Worm (Caenorhabditis elegans) whole organism, L2 larva: ENCODE measurements around the gene atg-18.

ENCODE experiments used
- C34F6.9 ChIP-seq: fragments of 150-350 bp; optimal IDR thresholded peaks from 2 replicates; lab custom pipeline; 2014; ENCODE audit warnings: missing biosample characterization, missing genetic modification characterization
- F13H6.1 ChIP-seq: sonication (generic microtip); optimal IDR thresholded peaks from 2 replicates; lab custom pipeline; 2016; ENCODE audit warnings: missing genetic modification characterization, missing compliant biosample characterization
- R02D3.7 ChIP-seq: fragments of 150-350 bp; optimal IDR thresholded peaks from 2 replicates; lab custom pipeline; 2014; ENCODE audit warnings: missing biosample characterization, missing genetic modification characterization
- Y55F3AM.14 ChIP-seq: fragments of 200-800 bp; sonication (Bioruptor generic); optimal IDR thresholded peaks from 2 replicates; lab custom pipeline; 2018; ENCODE audit warnings: mild to moderate bottlenecking, missing genetic modification characterization, missing compliant biosample characterization
- ZK546.5 ChIP-seq: sonication (generic microtip); optimal IDR thresholded peaks from 2 replicates; lab custom pipeline; 2017; ENCODE audit warnings: missing biosample characterization, missing genetic modification characterization
- alr-1 ChIP-seq: fragments of 150-350 bp; optimal IDR thresholded peaks from 2 replicates; lab custom pipeline; 2014; ENCODE audit warnings: missing biosample characterization, missing genetic modification characterization
- aly-2 ChIP-seq: fragments of 150-350 bp; optimal IDR thresholded peaks from 2 replicates; lab custom pipeline; 2014; ENCODE audit warnings: missing biosample characterization, missing genetic modification characterization
- ama-1 ChIP-seq: fragments of 150-350 bp; optimal IDR thresholded peaks from 2 replicates; lab custom pipeline; 2018; ENCODE audit warnings: inconsistent platforms
- blmp-1 ChIP-seq: sonication (generic microtip); optimal IDR thresholded peaks from 2 replicates; lab custom pipeline; 2017; ENCODE audit warnings: missing genetic modification characterization, mild to moderate bottlenecking, missing compliant biosample characterization, antibody characterized with exemption, moderate library complexity; ENCODE audit not compliant: insufficient read depth
- ceh-16 ChIP-seq: fragments of 150-350 bp; optimal IDR thresholded peaks from 2 replicates; lab custom pipeline; 2014; ENCODE audit warnings: missing biosample characterization, missing genetic modification characterization
- ceh-82 ChIP-seq: fragments of 150-350 bp; optimal IDR thresholded peaks from 2 replicates; lab custom pipeline; 2014; ENCODE audit warnings: missing biosample characterization, missing genetic modification characterization
- crh-2 ChIP-seq: sonication (generic microtip); optimal IDR thresholded peaks from 2 replicates; lab custom pipeline; 2017; ENCODE audit warnings: missing biosample characterization, missing genetic modification characterization
- dmd-4 ChIP-seq: sonication (generic microtip); optimal IDR thresholded peaks from 2 replicates; lab custom pipeline; 2017; ENCODE audit warnings: missing biosample characterization, missing genetic modification characterization
- egl-27 ChIP-seq: sonication (generic microtip); optimal IDR thresholded peaks from 3 replicates; lab custom pipeline; 2017; ENCODE audit warnings: missing biosample characterization, missing genetic modification reagents, missing genetic modification characterization
- elt-1 ChIP-seq: fragments of 150-350 bp; optimal IDR thresholded peaks from 2 replicates; lab custom pipeline; 2014; ENCODE audit warnings: missing biosample characterization, missing genetic modification characterization
- elt-3 ChIP-seq: sonication (generic microtip); optimal IDR thresholded peaks from 2 replicates; lab custom pipeline; 2017; ENCODE audit warnings: missing biosample characterization, missing genetic modification characterization
- fos-1 ChIP-seq: fragments of 150-350 bp; optimal IDR thresholded peaks from 2 replicates; lab custom pipeline; 2014; ENCODE audit warnings: missing biosample characterization, missing genetic modification characterization
- gmeb-1 ChIP-seq: fragments of 150-350 bp; optimal IDR thresholded peaks from 2 replicates; lab custom pipeline; 2014; ENCODE audit warnings: missing biosample characterization, missing genetic modification characterization
- lin-11 ChIP-seq: fragments of 150-350 bp; sonication (generic microtip); optimal IDR thresholded peaks from 2 replicates; lab custom pipeline; 2014; ENCODE audit warnings: missing biosample characterization, missing genetic modification characterization, inconsistent platforms, mixed read lengths
- lin-13 ChIP-seq: fragments of 150-350 bp; optimal IDR thresholded peaks from 2 replicates; lab custom pipeline; 2014; ENCODE audit warnings: missing biosample characterization, missing genetic modification reagents, missing genetic modification characterization
- lin-39 ChIP-seq: fragments of 150-350 bp; optimal IDR thresholded peaks from 2 replicates; lab custom pipeline; 2014; ENCODE audit warnings: missing biosample characterization, missing genetic modification reagents, missing genetic modification characterization
- mab-5 ChIP-seq: fragments of 150-350 bp; optimal IDR thresholded peaks from 2 replicates; lab custom pipeline; 2014; ENCODE audit warnings: missing biosample characterization, missing genetic modification characterization
- mbf-1 ChIP-seq: sonication (generic microtip); optimal IDR thresholded peaks from 2 replicates; lab custom pipeline; 2017; ENCODE audit warnings: missing biosample characterization, missing genetic modification characterization
- mdl-1 ChIP-seq, 2 experiments: fragments of 150-350 bp in 1 of 2; sonication (generic microtip) in 1 of 2; optimal IDR thresholded peaks; 2 replicates each; lab custom pipeline; 2017; ENCODE audit warnings: missing biosample characterization in 2 of 2, missing genetic modification characterization in 2 of 2
- nhr-10 ChIP-seq: sonication (generic microtip); optimal IDR thresholded peaks from 2 replicates; lab custom pipeline; 2017; ENCODE audit warnings: missing biosample characterization, missing genetic modification characterization
- nhr-11 ChIP-seq: fragments of 150-350 bp; optimal IDR thresholded peaks from 2 replicates; lab custom pipeline; 2014; ENCODE audit warnings: missing biosample characterization, missing genetic modification characterization
- nhr-12 ChIP-seq: fragments of 150-350 bp; optimal IDR thresholded peaks from 2 replicates; lab custom pipeline; 2014; ENCODE audit warnings: missing biosample characterization, missing genetic modification characterization
- nhr-129 ChIP-seq: fragments of 150-350 bp; optimal IDR thresholded peaks from 2 replicates; lab custom pipeline; 2014; ENCODE audit warnings: missing biosample characterization, missing genetic modification characterization
- nhr-21 ChIP-seq: fragments of 150-350 bp; optimal IDR thresholded peaks from 2 replicates; lab custom pipeline; 2014; ENCODE audit warnings: missing biosample characterization, missing genetic modification characterization
- nhr-23 ChIP-seq: fragments of 150-350 bp; optimal IDR thresholded peaks from 2 replicates; lab custom pipeline; 2014; ENCODE audit warnings: missing biosample characterization, missing genetic modification reagents, missing genetic modification characterization
- nhr-237 ChIP-seq: fragments of 150-350 bp; optimal IDR thresholded peaks from 2 replicates; lab custom pipeline; 2014; ENCODE audit warnings: missing biosample characterization, missing genetic modification characterization
- nhr-25 ChIP-seq: fragments of 150-350 bp; sonication (generic microtip); optimal IDR thresholded peaks from 3 replicates; lab custom pipeline; 2014; ENCODE audit warnings: missing biosample characterization, missing genetic modification characterization
- nhr-6 ChIP-seq: fragments of 150-350 bp; optimal IDR thresholded peaks from 2 replicates; lab custom pipeline; 2014; ENCODE audit warnings: missing biosample characterization, missing genetic modification characterization
- nhr-77 ChIP-seq: fragments of 150-350 bp; optimal IDR thresholded peaks from 2 replicates; lab custom pipeline; 2014; ENCODE audit warnings: missing biosample characterization, missing genetic modification characterization
- peb-1 ChIP-seq: fragments of 150-350 bp; optimal IDR thresholded peaks from 2 replicates; lab custom pipeline; 2014; ENCODE audit warnings: missing biosample characterization, missing genetic modification characterization
- sem-4 ChIP-seq: fragments of 150-350 bp; optimal IDR thresholded peaks from 2 replicates; lab custom pipeline; 2014; ENCODE audit warnings: missing biosample characterization, missing genetic modification reagents, missing genetic modification characterization
- skn-1 ChIP-seq: sonication (generic microtip); optimal IDR thresholded peaks from 2 replicates; lab custom pipeline; 2017; ENCODE audit warnings: missing biosample characterization, missing genetic modification characterization
- sma-3 ChIP-seq: sonication (generic microtip); optimal IDR thresholded peaks from 2 replicates; lab custom pipeline; 2016; ENCODE audit warnings: missing genetic modification reagents, missing genetic modification characterization, missing compliant biosample characterization
- sma-9 ChIP-seq, 2 experiments: fragments of 150-350 bp in 1 of 2; sonication (generic microtip) in 1 of 2; optimal IDR thresholded peaks; 2 replicates each; lab custom pipeline; 2014 to 2016; ENCODE audit warnings: missing genetic modification characterization in 2 of 2, mild to moderate bottlenecking in 1 of 2, missing biosample characterization in 1 of 2, missing compliant biosample characterization in 1 of 2, missing genetic modification reagents in 1 of 2, moderate library complexity in 1 of 2
- snpc-4 ChIP-seq: fragments of 150-350 bp; optimal IDR thresholded peaks from 2 replicates; lab custom pipeline; 2014; ENCODE audit warnings: missing biosample characterization, missing genetic modification characterization
- unc-39 ChIP-seq: fragments of 150-350 bp; optimal IDR thresholded peaks from 2 replicates; lab custom pipeline; 2014; ENCODE audit warnings: missing biosample characterization, missing genetic modification characterization
- unc-55 ChIP-seq: fragments of 150-350 bp; sonication (generic microtip); optimal IDR thresholded peaks from 3 replicates; lab custom pipeline; 2014; ENCODE audit warnings: missing biosample characterization, missing genetic modification reagents, missing genetic modification characterization
- unc-62 ChIP-seq: fragments of 150-350 bp; optimal IDR thresholded peaks from 2 replicates; lab custom pipeline; 2014; ENCODE audit warnings: missing biosample characterization, missing genetic modification reagents, missing genetic modification characterization
- zag-1 ChIP-seq: fragments of 150-350 bp; optimal IDR thresholded peaks from 2 replicates; lab custom pipeline; 2014; ENCODE audit warnings: missing biosample characterization, missing genetic modification characterization
- ztf-1 ChIP-seq: fragments of 200-800 bp; sonication (Bioruptor generic); conservative IDR thresholded peaks from 2 replicates; pipeline ENCODE4 v1.3.6; 2022; ENCODE audit warnings: missing genetic modification characterization, missing compliant biosample characterization
- ztf-11 ChIP-seq: sonication (generic microtip); optimal IDR thresholded peaks from 2 replicates; lab custom pipeline; 2017; ENCODE audit warnings: missing biosample characterization, missing genetic modification characterization
- ztf-4 ChIP-seq: fragments of 150-350 bp; optimal IDR thresholded peaks from 2 replicates; lab custom pipeline; 2014; ENCODE audit warnings: missing biosample characterization, missing genetic modification characterization

atg-18 gene

ce11 chrV:8653080-8653821 is 22.1 kb upstream of the atg-18 start (continued):
- TF ChIP-seq sma-3 (peak; percentile 30), mab-5 (peak; percentile 57), ceh-82 (tag; lab: Kevin White, UChicago) (no peak), gmeb-1 (tag; lab: Kevin White, UChicago) (no peak)

- TF ChIP-seq egl-27 (tag; lab: Kevin White, UChicago) = peak; percentile 45
- TF ChIP-seq nhr-21 (tag; lab: Kevin White, UChicago) = peak; percentile 42
- TF ChIP-seq blmp-1 (tag; lab: Kevin White, UChicago) = peak; percentile 70
- TF ChIP-seq sma-9 (GFP tag; optimal IDR thresholded peaks at IDR 0.05; lab: Kevin White, UChicago) = peak; percentile 70
- no peak for TF ChIP-seq sma-9 (tag; optimal IDR thresholded peaks at IDR 0.05; lab: Kevin White, UChicago)
- no peak for TF ChIP-seq nhr-11 (tag; lab: Kevin White, UChicago)
- TF ChIP-seq sma-3 = no peak
- TF ChIP-seq nhr-25 (tag; lab: Kevin White, UChicago) = peak; percentile 27
- peak; percentile 33 for TF ChIP-seq mab-5
- no peak for TF ChIP-seq peb-1 (tag; lab: Kevin White, UChicago)
- TF ChIP-seq ceh-16 (tag; lab: Kevin White, UChicago) = peak; percentile 78
- no peak for TF ChIP-seq alr-1
Observed at ce11 chrV:8652177-8652576, 21.1 kb upstream of the atg-18 start.

- no peak for TF ChIP-seq mab-5
- no peak for TF ChIP-seq zag-1
- TF ChIP-seq ZK546.5 (tag; lab: Kevin White, UChicago) = no peak
- peak; percentile 33 for TF ChIP-seq sma-3
- no peak for TF ChIP-seq ztf-11 (tag; lab: Kevin White, UChicago)
- TF ChIP-seq nhr-21 (tag; lab: Kevin White, UChicago) = no peak
- TF ChIP-seq C34F6.9 = no peak
- no peak for TF ChIP-seq lin-11
- no peak for TF ChIP-seq ceh-82 (tag; lab: Kevin White, UChicago)
- TF ChIP-seq nhr-10 (tag; lab: Kevin White, UChicago) = no peak
- TF ChIP-seq unc-62 (GFP tag; lab: Kevin White, UChicago) = no peak
- TF ChIP-seq fos-1 = peak; percentile 98
- TF ChIP-seq nhr-23 (tag; lab: Kevin White, UChicago) = no peak
- TF ChIP-seq mdl-1 (tag; optimal IDR thresholded peaks at IDR 0.05; lab: Kevin White, UChicago) = no peak
- TF ChIP-seq nhr-25 (tag; lab: Kevin White, UChicago) = no peak
- TF ChIP-seq ama-1 (lab: Kevin White, UChicago) = no peak
- peak; percentile 70 for TF ChIP-seq F13H6.1
- no peak for TF ChIP-seq mbf-1
- TF ChIP-seq nhr-11 (tag; lab: Kevin White, UChicago) = no peak
- peak; percentile 12 for TF ChIP-seq gmeb-1 (tag; lab: Kevin White, UChicago)
- TF ChIP-seq unc-39 (tag; lab: Kevin White, UChicago) = no peak
- no peak for TF ChIP-seq dmd-4 (tag; lab: Kevin White, UChicago)
- TF ChIP-seq ceh-16 (tag; lab: Kevin White, UChicago) = no peak
- TF ChIP-seq blmp-1 (tag; lab: Kevin White, UChicago) = no peak
- no peak for TF ChIP-seq nhr-12
- no peak for TF ChIP-seq sem-4 (tag; lab: Kevin White, UChicago)
- TF ChIP-seq nhr-6 (tag; lab: Kevin White, UChicago) = no peak
- TF ChIP-seq unc-55 = no peak
- no peak for TF ChIP-seq lin-39
- TF ChIP-seq lin-13 (GFP tag; lab: Kevin White, UChicago) = no peak
- TF ChIP-seq nhr-237 = no peak
- TF ChIP-seq nhr-77 (tag; lab: Kevin White, UChicago) = no peak
- TF ChIP-seq R02D3.7 (tag; lab: Kevin White, UChicago) = no peak
- TF ChIP-seq egl-27 (tag; lab: Kevin White, UChicago) = no peak
- no peak for TF ChIP-seq snpc-4 (tag; lab: Kevin White, UChicago)
- TF ChIP-seq crh-2 (tag; lab: Kevin White, UChicago) = peak; percentile 59
- TF ChIP-seq aly-2 = no peak
- no peak for TF ChIP-seq nhr-129 (tag; lab: Kevin White, UChicago)
- no peak for TF ChIP-seq elt-3 (tag; lab: Kevin White, UChicago)
- TF ChIP-seq ztf-1 (GFP tag; lab: Robert Waterston, UW) = no peak
- peak; percentile 93 for TF ChIP-seq skn-1
- no peak for TF ChIP-seq elt-1
- no peak for TF ChIP-seq peb-1 (tag; lab: Kevin White, UChicago)
- no peak for TF ChIP-seq ztf-4 (tag; lab: Kevin White, UChicago)
- no peak for TF ChIP-seq Y55F3AM.14 (GFP tag; lab: Kevin White, UChicago)
Observed at ce11 chrV:8651007-8651711, 20.0 kb upstream of the atg-18 start.
